Worm (Caenorhabditis elegans): Measurements from ENCODE around the gene F47B8.8.

The F47B8.8 gene

ce11 chrV:14350949-14351348 lies 19.4 kb downstream of the F47B8.8 start (continued):
- TF ChIP-seq nhr-179 (tag; optimal IDR thresholded peaks at IDR 0.05), result no peak
- TF ChIP-seq attf-3 (GFP tag; conservative IDR thresholded peaks at IDR 0.05), result 0 out of 2 replicates have a peak, but pooled peaks have one; percentile 32
- 0 out of 2 replicates have a peak, but pooled peaks have one; percentile 38 for TF ChIP-seq let-526 (GFP tag; IDR thresholded peaks at IDR 0.05)
- TF ChIP-seq aptf-3 (GFP tag; IDR thresholded peaks at IDR 0.05), result no peak
- no peak for TF ChIP-seq attf-6 (GFP tag; IDR thresholded peaks at IDR 0.05)
- TF ChIP-seq ceh-79 (tag; optimal IDR thresholded peaks at IDR 0.05), result no peak
- peak; percentile 54 for TF ChIP-seq ztf-26 (tag; optimal IDR thresholded peaks at IDR 0.05)
- TF ChIP-seq tlf-1 (GFP tag; optimal IDR thresholded peaks at IDR 0.05), result no peak
- TF ChIP-seq F23B12.7 (tag; optimal IDR thresholded peaks at IDR 0.05; ENCODE audit: insufficient read depth), result no peak
- TF ChIP-seq snpc-1.1 (tag; optimal IDR thresholded peaks at IDR 0.05; ENCODE audit: insufficient read depth), result no peak
- TF ChIP-seq zim-3 (tag; optimal IDR thresholded peaks at IDR 0.05), result no peak
- TF ChIP-seq him-1 (tag; optimal IDR thresholded peaks at IDR 0.05), result no peak
- no peak for TF ChIP-seq F57C9.4 (tag; optimal IDR thresholded peaks at IDR 0.05)
- TF ChIP-seq hlh-26 (GFP tag; conservative IDR thresholded peaks at IDR 0.05), result no peak
- TF ChIP-seq cebp-1 (GFP tag; IDR thresholded peaks at IDR 0.05), result no peak
- TF ChIP-seq cebp-1 (tag; optimal IDR thresholded peaks at IDR 0.05), result peak; percentile 83
- TF ChIP-seq ztf-25 (GFP tag; IDR thresholded peaks at IDR 0.05), result no peak
- TF ChIP-seq rpc-1 (optimal IDR thresholded peaks at IDR 0.05), result no peak
- TF ChIP-seq rpc-1 (tag; optimal IDR thresholded peaks at IDR 0.05), result no peak
- no peak for TF ChIP-seq mel-28 (tag; optimal IDR thresholded peaks at IDR 0.05; ENCODE audit: borderline replicate concordance)
- no peak for TF ChIP-seq ztf-3 (GFP tag; optimal IDR thresholded peaks at IDR 0.05)
- peak; percentile 71 for TF ChIP-seq B0336.3 (GFP tag; IDR thresholded peaks at IDR 0.05)
- peak; percentile 26 for TF ChIP-seq die-1 (tag; optimal IDR thresholded peaks at IDR 0.05)
- peak; percentile 86 for TF ChIP-seq ztf-18 (tag; optimal IDR thresholded peaks at IDR 0.05)
- no peak for TF ChIP-seq F39B2.1 (GFP tag; IDR thresholded peaks at IDR 0.05)
- TF ChIP-seq sea-2 (GFP tag; IDR thresholded peaks at IDR 0.05), result no peak
- no peak for TF ChIP-seq mxl-1 (tag; optimal IDR thresholded peaks at IDR 0.05)
- TF ChIP-seq atf-7 (tag; optimal IDR thresholded peaks at IDR 0.05), result peak; percentile 76
- TF ChIP-seq snpc-4 (GFP tag; optimal IDR thresholded peaks at IDR 0.05), result no peak
- peak; percentile 27 to 70 (median 58) for TF ChIP-seq snpc-4 (tag; optimal IDR thresholded peaks at IDR 0.05)
- TF ChIP-seq ztf-22 (GFP tag; optimal IDR thresholded peaks at IDR 0.05), result peak; percentile 36

ce11 chrV:14351629-14352028 lies 20.1 kb downstream of the F47B8.8 start, which contains the start of gene vha-13:
vha-13 (plus strand) TSS chrV:14351709.
- TF ChIP-seq attf-6 (GFP tag; IDR thresholded peaks at IDR 0.05) (no peak), hsf-1 (GFP tag; IDR thresholded peaks at IDR 0.05) (peak; percentile 35; the same call in 1 of the 2 replicates), aptf-2 (GFP tag; conservative IDR thresholded peaks at IDR 0.05) (no peak), F22D6.2 (tag; optimal IDR thresholded peaks at IDR 0.05) (no peak), B0019.2 (GFP tag; conservative IDR thresholded peaks at IDR 0.05) (no peak), lsy-27 (tag; optimal IDR thresholded peaks at IDR 0.05; ENCODE audit: borderline replicate concordance, insufficient read depth) (no peak), Y53G8AR.9 (GFP tag; conservative IDR thresholded peaks at IDR 0.05) (no peak)

ce11 chrV:14352032-14352431 lies 20.5 kb downstream of the F47B8.8 start:
- TF ChIP-seq K11D2.4 (GFP tag; IDR thresholded peaks at IDR 0.05), result 0 out of 2 replicates have a peak, but pooled peaks have one; percentile 21
- 0 out of 2 replicates have a peak, but pooled peaks have one; percentile 11 for TF ChIP-seq dox-1 (GFP tag; IDR thresholded peaks at IDR 0.05)
- TF ChIP-seq ama-1 (optimal IDR thresholded peaks at IDR 0.05), result no peak
- TF ChIP-seq ama-1 (GFP tag; optimal IDR thresholded peaks at IDR 0.05), result no peak
- peak; percentile 49; the same call in 1 of the 2 replicates for TF ChIP-seq zfh-2 (GFP tag; conservative IDR thresholded peaks at IDR 0.05)
- TF ChIP-seq unc-62 (GFP tag; optimal IDR thresholded peaks at IDR 0.05), result no peak
- peak; percentile 27; the same call in 1 of the 2 replicates for TF ChIP-seq madf-3 (GFP tag; IDR thresholded peaks at IDR 0.05)
- TF ChIP-seq nfyb-1 (GFP tag; IDR thresholded peaks at IDR 0.05), result 0 out of 2 replicates have a peak, but pooled peaks have one; percentile 23
- TF ChIP-seq lin-26 (GFP tag; IDR thresholded peaks at IDR 0.05), result 0 out of 2 replicates have a peak, but pooled peaks have one; percentile 9
- TF ChIP-seq egl-18 (GFP tag; IDR thresholded peaks at IDR 0.05), result 0 out of 2 replicates have a peak, but pooled peaks have one; percentile 13
- TF ChIP-seq let-607 (tag; optimal IDR thresholded peaks at IDR 0.05), result peak in 1 of 2 experiments; percentile 9
- TF ChIP-seq dpff-1 (tag; optimal IDR thresholded peaks at IDR 0.05), result peak; percentile 27

Data from whole organism, young adult.